Fruit fly (Drosophila melanogaster) whole organism, adult: ENCODE measurements around the gene rasp.

Experiments used
- CG11617 ChIP-seq: fragments of 200-800 bp; sonication (Bioruptor generic); optimal IDR thresholded peaks from 2 replicates; lab custom pipeline; 2017; ENCODE audit warnings: mild to moderate bottlenecking, missing biosample characterization, missing genetic modification reagents, missing genetic modification characterization
- CG12768 ChIP-seq: fragments of 200-800 bp; sonication (Bioruptor generic); optimal IDR thresholded peaks from 2 replicates; lab custom pipeline; 2017; ENCODE audit warnings: missing biosample characterization, missing genetic modification characterization, mild to moderate bottlenecking, moderate library complexity, missing genetic modification reagents
- CG14711 ChIP-seq: fragments of 200-800 bp; sonication (Bioruptor generic); optimal IDR thresholded peaks from 2 replicates; lab custom pipeline; 2018; ENCODE audit warnings: missing biosample characterization, mild to moderate bottlenecking, missing genetic modification characterization, moderate library complexity
- CG1620 ChIP-seq: fragments of 200-800 bp; sonication (Bioruptor generic); optimal IDR thresholded peaks from 2 replicates; lab custom pipeline; 2016; ENCODE audit warnings: missing biosample characterization, missing genetic modification characterization
- CG33017 ChIP-seq: fragments of 200-800 bp; sonication (Bioruptor generic); optimal IDR thresholded peaks from 2 replicates; lab custom pipeline; 2018; ENCODE audit warnings: missing biosample characterization, mild to moderate bottlenecking, missing genetic modification characterization, moderate library complexity
- CG5204 ChIP-seq: fragments of 200-800 bp; sonication (Bioruptor generic); optimal IDR thresholded peaks from 2 replicates; lab custom pipeline; 2016; ENCODE audit warnings: missing biosample characterization, missing genetic modification characterization
- CG7045 ChIP-seq: fragments of 200-800 bp; sonication (Bioruptor generic); optimal IDR thresholded peaks from 2 replicates; lab custom pipeline; 2017; ENCODE audit warnings: missing biosample characterization, mild to moderate bottlenecking, missing genetic modification characterization
- CG7101 ChIP-seq: fragments of 200-800 bp; sonication (Bioruptor generic); optimal IDR thresholded peaks from 2 replicates; lab custom pipeline; 2018; ENCODE audit warnings: missing biosample characterization, mild to moderate bottlenecking, missing genetic modification characterization, moderate library complexity
- Clk ChIP-seq: fragments of 200-800 bp; sonication (Bioruptor generic); optimal IDR thresholded peaks from 2 replicates; lab custom pipeline; 2017; ENCODE audit warnings: missing biosample characterization, missing genetic modification characterization
- Crg-1 ChIP-seq: fragments of 200-800 bp; sonication (Bioruptor generic); optimal IDR thresholded peaks from 2 replicates; lab custom pipeline; 2016; ENCODE audit warnings: missing biosample characterization, missing genetic modification characterization
- Hr96 ChIP-seq: fragments of 200-800 bp; sonication (Bioruptor generic); optimal IDR thresholded peaks from 2 replicates; lab custom pipeline; 2016; ENCODE audit warnings: missing biosample characterization, missing genetic modification characterization
- Mnt ChIP-seq: fragments of 200-800 bp; sonication (Bioruptor generic); optimal IDR thresholded peaks from 2 replicates; lab custom pipeline; 2016; ENCODE audit warnings: missing biosample characterization, mild to moderate bottlenecking, missing genetic modification characterization
- bab1 ChIP-seq: fragments of 200-800 bp; sonication (Bioruptor generic); optimal IDR thresholded peaks from 3 replicates; lab custom pipeline; 2019; ENCODE audit warnings: missing biosample characterization, mild to moderate bottlenecking, missing genetic modification characterization, moderate library complexity
- cic ChIP-seq: fragments of 200-800 bp; sonication (Bioruptor generic); optimal IDR thresholded peaks from 2 replicates; lab custom pipeline; 2017; ENCODE audit warnings: missing biosample characterization, mild to moderate bottlenecking, missing genetic modification characterization, moderate library complexity
- cnc ChIP-seq, 2 experiments: fragments of >200 bp; optimal IDR thresholded peaks; 2 replicates each; lab custom pipeline; 2017
- kay ChIP-seq: fragments of 200-800 bp; sonication (Bioruptor generic); peaks from one replicate; lab custom pipeline; 2016; ENCODE audit warnings: missing biosample characterization, missing genetic modification characterization, borderline replicate concordance
- ovo ChIP-seq: fragments of 200-800 bp; sonication (Bioruptor generic); optimal IDR thresholded peaks from 2 replicates; lab custom pipeline; 2016; ENCODE audit warnings: missing biosample characterization, missing genetic modification characterization
- pad ChIP-seq: fragments of 200-800 bp; sonication (Bioruptor generic); optimal IDR thresholded peaks from 3 replicates; lab custom pipeline; 2017; ENCODE audit warnings: missing biosample characterization, missing genetic modification characterization, mild to moderate bottlenecking, moderate library complexity, missing genetic modification reagents
- tj ChIP-seq: fragments of 200-800 bp; sonication (Bioruptor generic); optimal IDR thresholded peaks from 3 replicates; lab custom pipeline; 2017; ENCODE audit warnings: missing biosample characterization, mild to moderate bottlenecking, missing genetic modification characterization, moderate library complexity
- toe ChIP-seq: fragments of 200-800 bp; sonication (Bioruptor generic); optimal IDR thresholded peaks from 2 replicates; lab custom pipeline; 2016; ENCODE audit warnings: missing biosample characterization, missing genetic modification characterization

Gene rasp

dm6 chr3L:3142516-3143382 lies 19.2 kb upstream of the rasp start:
- peak; percentile 52 for TF ChIP-seq Mnt
- peak; percentile 29 for TF ChIP-seq ovo (GFP tag; lab: Kevin White, UChicago)
- TF ChIP-seq cnc (optimal IDR thresholded peaks at IDR 0.05; lab: Kevin White, UChicago) = peak in 1 of 2 experiments; percentile 8
- no peak for TF ChIP-seq kay (GFP tag; lab: Kevin White, UChicago)
- no peak for TF ChIP-seq CG1620

- TF ChIP-seq tj (GFP tag; lab: Kevin White, UChicago) (peak; percentile 59), Clk (GFP tag; lab: Kevin White, UChicago) (no peak), CG5204 (GFP tag; lab: Kevin White, UChicago) (no peak), Crg-1 (GFP tag; lab: Kevin White, UChicago) (no peak), ovo (GFP tag; lab: Kevin White, UChicago) (no peak), kay (GFP tag; lab: Kevin White, UChicago) (no peak), Mnt (peak; percentile 57), CG7045 (GFP tag; lab: Kevin White, UChicago) (peak; percentile 21), CG7101 (tag; lab: Kevin White, UChicago) (peak; percentile 12), CG14711 (tag; lab: Kevin White, UChicago) (peak; percentile 98), CG11617 (GFP tag; lab: Kevin White, UChicago) (peak; percentile 10), toe (GFP tag; lab: Kevin White, UChicago) (no peak), CG1620 (peak; percentile 27), CG33017 (tag; lab: Kevin White, UChicago) (no peak), CG12768 (GFP tag; lab: Kevin White, UChicago) (peak; percentile 54), cic (no peak), bab1 (GFP tag; lab: Kevin White, UChicago) (peak; percentile 55), pad (no peak)
Measured at dm6 chr3L:3143383-3143962, 18.5 kb upstream of the rasp start, which contains the start of the genes CG11537 and Alg2. Gene CG11537, minus strand, starts transcription at chr3L:3143457. Gene Alg2, plus strand, starts transcription at chr3L:3143808.

DNA sequence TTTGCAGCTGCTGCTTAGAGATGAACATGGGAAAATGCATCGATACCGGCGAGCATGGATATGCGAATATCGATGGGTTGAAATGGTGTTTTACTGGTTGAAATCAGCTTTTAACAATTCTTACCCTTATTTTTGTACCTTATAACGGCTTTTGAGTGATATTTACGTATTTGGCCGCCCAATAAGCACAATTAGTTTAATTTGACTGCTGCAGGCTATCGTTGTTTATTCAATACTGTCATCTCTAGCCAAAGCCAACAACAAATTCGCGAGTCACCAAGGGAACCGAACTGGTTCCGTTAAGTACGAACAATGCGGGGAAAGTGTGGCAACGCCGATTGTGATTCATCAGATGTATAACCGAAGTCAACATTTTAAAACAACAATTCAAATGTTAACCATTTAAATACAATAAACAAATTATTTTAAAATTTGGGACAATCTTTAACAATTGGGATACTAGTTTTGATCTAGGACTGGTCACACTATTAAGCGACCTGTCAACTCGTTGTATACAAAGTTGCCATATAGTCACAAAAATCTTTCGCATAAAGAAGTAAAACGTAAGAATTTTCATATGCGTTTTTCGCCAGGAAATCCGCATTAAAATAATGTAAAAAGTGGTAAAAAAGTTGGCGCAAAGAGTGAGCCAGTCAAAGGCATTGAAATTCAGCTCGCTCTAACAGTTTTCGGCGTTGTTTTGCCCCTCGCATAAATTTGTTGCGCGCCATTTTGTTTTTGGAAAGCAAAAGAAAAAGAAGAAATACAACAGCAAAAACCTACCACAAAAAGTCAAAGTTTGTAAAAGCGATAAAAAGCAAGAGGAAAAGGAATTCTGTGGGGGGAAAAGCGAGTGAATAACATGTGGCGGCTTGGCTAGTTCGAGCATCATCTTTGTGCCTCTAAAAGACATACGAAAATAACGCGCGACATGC lies 13.6 kb upstream of the rasp start, which contains the start of the genes Usp5 and BtbVII:
TSS of gene Usp5 (minus strand) at position 234 of the 935 bp plus-strand sequence.
TSS of gene BtbVII (plus strand) at position 522 of the 935 bp plus-strand sequence.
- TF ChIP-seq cic = peak; percentile 24
- TF ChIP-seq kay (GFP tag; lab: Kevin White, UChicago) = no peak
- no peak for TF ChIP-seq CG5204 (GFP tag; lab: Kevin White, UChicago)
- TF ChIP-seq toe (GFP tag; lab: Kevin White, UChicago) = peak; percentile 84
- TF ChIP-seq CG7101 (tag; lab: Kevin White, UChicago) = peak; percentile 73
- TF ChIP-seq Hr96 (GFP tag; lab: Kevin White, UChicago) = peak; percentile 86
- TF ChIP-seq Crg-1 (GFP tag; lab: Kevin White, UChicago) = peak; percentile 73
- TF ChIP-seq ovo (GFP tag; lab: Kevin White, UChicago) = peak; percentile 78
- peak; percentile 45 for TF ChIP-seq CG7045 (GFP tag; lab: Kevin White, UChicago)
- peak; percentile 56 for TF ChIP-seq Clk (GFP tag; lab: Kevin White, UChicago)
- TF ChIP-seq tj (GFP tag; lab: Kevin White, UChicago) = peak; percentile 43
- peak; percentile 85 for TF ChIP-seq CG1620
- TF ChIP-seq bab1 (GFP tag; lab: Kevin White, UChicago) = peak; percentile 82
- peak; percentile 80 to 92 for TF ChIP-seq cnc (optimal IDR thresholded peaks at IDR 0.05; lab: Kevin White, UChicago)
- TF ChIP-seq Mnt = peak; percentile 71
- peak; percentile 48 for TF ChIP-seq CG14711 (tag; lab: Kevin White, UChicago)
- peak; percentile 0 for TF ChIP-seq CG33017 (tag; lab: Kevin White, UChicago)
- TF ChIP-seq CG11617 (GFP tag; lab: Kevin White, UChicago) = peak; percentile 70
- TF ChIP-seq CG12768 (GFP tag; lab: Kevin White, UChicago) = peak; percentile 62
- TF ChIP-seq pad = peak; percentile 55

- TF ChIP-seq kay (GFP tag; lab: Kevin White, UChicago) (no peak), CG12768 (GFP tag; lab: Kevin White, UChicago) (peak; percentile 82), tj (GFP tag; lab: Kevin White, UChicago) (peak; percentile 49), CG5204 (GFP tag; lab: Kevin White, UChicago) (no peak), Mnt (peak; percentile 77), cic (peak; percentile 94), ovo (GFP tag; lab: Kevin White, UChicago) (no peak), bab1 (GFP tag; lab: Kevin White, UChicago) (no peak), CG33017 (tag; lab: Kevin White, UChicago) (no peak), CG11617 (GFP tag; lab: Kevin White, UChicago) (peak; percentile 54), pad (no peak), toe (GFP tag; lab: Kevin White, UChicago) (no peak), CG14711 (tag; lab: Kevin White, UChicago) (no peak), CG7045 (GFP tag; lab: Kevin White, UChicago) (peak; percentile 25), CG1620 (no peak), Clk (GFP tag; lab: Kevin White, UChicago) (peak; percentile 47), CG7101 (tag; lab: Kevin White, UChicago) (peak; percentile 9), cnc (optimal IDR thresholded peaks at IDR 0.05; lab: Kevin White, UChicago) (no peak), Crg-1 (GFP tag; lab: Kevin White, UChicago) (no peak)
Measured at dm6 chr3L:3149060-3149872, 12.7 kb upstream of the rasp start.
